Worm (Caenorhabditis elegans) whole organism, midembryonic: ENCODE measurements around the gene inx-1.

Source experiments
- T22C8.4 ChIP-seq: fragments of 200-800 bp; sonication (Bioruptor generic); IDR thresholded peaks from 2 replicates; pipeline ENCODE4 v1.3.6; 2022; ENCODE audit warnings: missing genetic modification characterization, missing compliant biosample characterization
- cog-1 ChIP-seq: sonication (generic microtip); optimal IDR thresholded peaks from 2 replicates; lab custom pipeline; 2016; ENCODE audit warnings: missing genetic modification characterization, missing compliant biosample characterization
- flt-1 ChIP-seq: fragments of 200-800 bp; sonication (Bioruptor generic); IDR thresholded peaks from 2 replicates; pipeline ENCODE4 v1.3.6; 2022; ENCODE audit warnings: missing genetic modification characterization, missing compliant biosample characterization
- klf-2 ChIP-seq: fragments of 200-800 bp; sonication (Bioruptor generic); conservative IDR thresholded peaks from 2 replicates; pipeline ENCODE4 v1.3.6; 2022; ENCODE audit warnings: missing genetic modification reagents, missing genetic modification characterization, missing compliant biosample characterization
- med-1 ChIP-seq: sonication (generic microtip); optimal IDR thresholded peaks from 2 replicates; lab custom pipeline; 2017; ENCODE audit warnings: missing genetic modification characterization, mild to moderate bottlenecking, missing compliant biosample characterization, antibody characterized with exemption, missing genetic modification reagents; ENCODE audit not compliant: insufficient read depth
- ref-1 ChIP-seq: fragments of 200-800 bp; sonication (Bioruptor generic); conservative IDR thresholded peaks from 2 replicates; pipeline ENCODE4 v1.3.6; 2022; ENCODE audit warnings: missing genetic modification reagents, missing genetic modification characterization, missing compliant biosample characterization
- tab-1 ChIP-seq: fragments of 200-800 bp; sonication (Bioruptor generic); IDR thresholded peaks from 2 replicates; pipeline ENCODE4 v1.3.6; 2022; ENCODE audit warnings: missing genetic modification characterization, missing compliant biosample characterization
- ztf-23 ChIP-seq: fragments of 200-800 bp; sonication (Bioruptor generic); IDR thresholded peaks from 2 replicates; pipeline ENCODE4 v1.3.6; 2022; ENCODE audit warnings: missing genetic modification reagents, missing genetic modification characterization, missing compliant biosample characterization
- ztf-29 ChIP-seq: fragments of 200-800 bp; sonication (Bioruptor generic); IDR thresholded peaks from 2 replicates; pipeline ENCODE4 v1.3.6; 2022; ENCODE audit warnings: missing genetic modification reagents, missing genetic modification characterization, missing compliant biosample characterization

DNA sequence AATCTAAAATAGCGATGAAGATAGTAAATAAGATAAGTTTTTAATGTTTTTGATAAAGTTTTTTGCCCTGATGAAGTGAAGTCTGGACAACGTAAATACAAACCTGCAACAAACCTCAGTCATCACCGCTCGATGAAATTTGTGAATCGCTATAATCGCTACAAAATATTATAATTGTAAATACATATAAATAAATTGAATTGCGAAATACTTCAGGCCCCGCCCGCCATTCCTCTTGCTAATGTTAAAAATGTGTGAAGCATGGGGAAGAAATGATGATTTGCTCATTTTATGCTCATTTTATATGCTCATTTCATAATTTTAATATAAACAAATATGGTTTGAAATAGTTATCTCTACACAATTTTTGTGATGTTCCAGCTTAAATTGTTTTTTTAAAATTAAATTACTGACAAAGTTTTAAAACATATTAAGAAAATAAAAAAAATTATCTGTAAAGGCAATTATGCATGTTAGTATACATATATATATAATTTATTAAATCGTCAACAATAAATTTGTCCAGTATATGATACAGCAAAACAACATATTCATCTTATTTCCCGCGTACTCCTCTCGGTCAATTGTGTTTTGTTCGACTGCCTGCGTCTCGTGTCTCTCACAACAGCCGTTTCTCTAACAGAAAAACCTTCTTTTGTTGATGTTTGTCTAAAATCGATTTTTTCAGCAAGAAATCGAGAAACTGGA lies 52.0 kb downstream of the inx-1 start, which contains the start of gene sid-5:
- TF ChIP-seq flt-1 (GFP tag; lab: Robert Waterston, UW) (no peak), ref-1 (no peak), T22C8.4 (GFP tag; lab: Robert Waterston, UW) (no peak), ztf-23 (no peak), ztf-29 (no peak), cog-1 (no peak), klf-2 (GFP tag; lab: Robert Waterston, UW) (no peak), med-1 (no peak), tab-1 (GFP tag; lab: Robert Waterston, UW) (no peak)
